Fruit fly (Drosophila melanogaster) whole organism, embryonic: Measurements from ENCODE around the gene CG31445.

Experiments used
- Bgb ChIP-seq: fragments of 200-800 bp; sonication (Bioruptor generic); IDR thresholded peaks from 2 replicates; pipeline ENCODE4 v1.3.6; 2022; ENCODE audit warnings: missing biosample characterization, missing genetic modification characterization; ENCODE audit not compliant: partially characterized antibody
- C15 ChIP-seq: fragments of 200-800 bp; sonication (Bioruptor generic); IDR thresholded peaks from 3 replicates; pipeline ENCODE4 v1.3.6; 2022; ENCODE audit warnings: missing biosample characterization, missing genetic modification characterization
- CG10147 ChIP-seq: fragments of 200-800 bp; sonication (Bioruptor generic); optimal IDR thresholded peaks from 2 replicates; lab custom pipeline; 2019; ENCODE audit warnings: missing biosample characterization, mild to moderate bottlenecking, missing genetic modification characterization, moderate library complexity
- CG10267 ChIP-seq: fragments of 200-800 bp; sonication (Bioruptor generic); optimal IDR thresholded peaks from 2 replicates; lab custom pipeline; 2018; ENCODE audit warnings: missing biosample characterization, mild to moderate bottlenecking, missing genetic modification characterization, moderate library complexity
- CG10959 ChIP-seq: fragments of 200-800 bp; sonication (Bioruptor generic); IDR thresholded peaks from 2 replicates; pipeline ENCODE4 v1.3.6; 2022; ENCODE audit warnings: missing biosample characterization, missing genetic modification characterization
- CG12104 ChIP-seq: fragments of 200-800 bp; sonication (Bioruptor generic); optimal IDR thresholded peaks from 3 replicates; lab custom pipeline; 2016; ENCODE audit warnings: missing biosample characterization, missing genetic modification characterization
- CG12155 ChIP-seq: fragments of 200-800 bp; sonication (Bioruptor generic); optimal IDR thresholded peaks from 3 replicates; lab custom pipeline; 2016; ENCODE audit warnings: missing biosample characterization, missing genetic modification characterization
- CG12391 ChIP-seq: fragments of 200-800 bp; sonication (Bioruptor generic); optimal IDR thresholded peaks from 3 replicates; lab custom pipeline; 2018; ENCODE audit warnings: missing biosample characterization, mild to moderate bottlenecking, missing genetic modification characterization, moderate library complexity
- CG12942 ChIP-seq: fragments of 200-800 bp; sonication (Bioruptor generic); optimal IDR thresholded peaks from 3 replicates; lab custom pipeline; 2016; ENCODE audit warnings: missing biosample characterization, missing genetic modification characterization
- CG15479 ChIP-seq: fragments of 200-800 bp; sonication (Bioruptor generic); optimal IDR thresholded peaks from 3 replicates; lab custom pipeline; 2019; ENCODE audit warnings: missing biosample characterization, mild to moderate bottlenecking, missing genetic modification characterization, moderate library complexity
- CG15514 ChIP-seq: fragments of 200-800 bp; sonication (Bioruptor generic); optimal IDR thresholded peaks from 3 replicates; lab custom pipeline; 2017; ENCODE audit warnings: missing biosample characterization, missing genetic modification characterization, mild to moderate bottlenecking, moderate library complexity, missing genetic modification reagents
- CG16863 ChIP-seq: fragments of 200-800 bp; sonication (Bioruptor generic); optimal IDR thresholded peaks from 3 replicates; lab custom pipeline; 2016; ENCODE audit warnings: missing biosample characterization, missing genetic modification characterization
- CG17385 ChIP-seq: fragments of 200-800 bp; sonication (Bioruptor generic); optimal IDR thresholded peaks from 3 replicates; lab custom pipeline; 2018; ENCODE audit warnings: missing biosample characterization, mild to moderate bottlenecking, missing genetic modification characterization
- CG18764 ChIP-seq: fragments of 200-800 bp; sonication (Bioruptor generic); optimal IDR thresholded peaks from 3 replicates; lab custom pipeline; 2016; ENCODE audit warnings: missing biosample characterization, missing genetic modification characterization
- CG2116 ChIP-seq: fragments of 200-800 bp; sonication (Bioruptor generic); optimal IDR thresholded peaks from 3 replicates; lab custom pipeline; 2018; ENCODE audit warnings: missing biosample characterization, mild to moderate bottlenecking, missing genetic modification characterization
- CG30403 ChIP-seq: fragments of 200-800 bp; sonication (Bioruptor generic); optimal IDR thresholded peaks from 3 replicates; lab custom pipeline; 2016; ENCODE audit warnings: missing biosample characterization, missing genetic modification characterization
- CG32767 ChIP-seq: fragments of 200-800 bp; sonication (Bioruptor generic); IDR thresholded peaks from 2 replicates; pipeline ENCODE4 v1.3.6; 2022; ENCODE audit warnings: missing biosample characterization, missing genetic modification characterization
- CG4360 ChIP-seq: fragments of 200-800 bp; sonication (Bioruptor generic); IDR thresholded peaks from 2 replicates; pipeline ENCODE4 v1.3.6; 2022; ENCODE audit warnings: missing biosample characterization, missing genetic modification characterization
- CG43689 ChIP-seq: fragments of 200-800 bp; sonication (Bioruptor generic); IDR thresholded peaks from 2 replicates; pipeline ENCODE4 v1.3.6; 2022; ENCODE audit warnings: missing biosample characterization, missing genetic modification characterization
- CG5245 ChIP-seq: fragments of 200-800 bp; sonication (Bioruptor generic); optimal IDR thresholded peaks from 3 replicates; lab custom pipeline; 2016; ENCODE audit warnings: missing biosample characterization, missing genetic modification characterization
- CG6683 ChIP-seq: fragments of 200-800 bp; sonication (Bioruptor generic); optimal IDR thresholded peaks from 2 replicates; lab custom pipeline; 2017; ENCODE audit warnings: missing biosample characterization, mild to moderate bottlenecking, missing genetic modification characterization, missing genetic modification reagents
- CG8944 ChIP-seq: fragments of 200-800 bp; sonication (Bioruptor generic); optimal IDR thresholded peaks from 3 replicates; lab custom pipeline; 2016; ENCODE audit warnings: missing biosample characterization, missing genetic modification characterization
- CG9437 ChIP-seq: fragments of 200-800 bp; sonication (Bioruptor generic); optimal IDR thresholded peaks from 2 replicates; lab custom pipeline; 2018; ENCODE audit warnings: missing biosample characterization, mild to moderate bottlenecking, missing genetic modification characterization
- CG9609 ChIP-seq: fragments of 200-800 bp; sonication (Bioruptor generic); optimal IDR thresholded peaks from 3 replicates; lab custom pipeline; 2016; ENCODE audit warnings: missing biosample characterization, missing genetic modification characterization
- CG9876 ChIP-seq: fragments of 200-800 bp; sonication (Bioruptor generic); optimal IDR thresholded peaks from 2 replicates; lab custom pipeline; 2016; ENCODE audit warnings: missing biosample characterization, missing genetic modification characterization
- CTCF ChIP-seq: fragments of 200-800 bp; sonication (Bioruptor generic); optimal IDR thresholded peaks from 2 replicates; lab custom pipeline; 2017; ENCODE audit warnings: missing biosample characterization, mild to moderate bottlenecking, missing genetic modification characterization, moderate library complexity
- Chrac-16 ChIP-seq: fragments of 200-800 bp; sonication (Bioruptor generic); optimal IDR thresholded peaks from 3 replicates; lab custom pipeline; 2016; ENCODE audit warnings: missing biosample characterization, missing genetic modification characterization
- CkIIα-i1 ChIP-seq: fragments of 200-800 bp; sonication (Bioruptor generic); IDR thresholded peaks from 2 replicates; pipeline ENCODE4 v1.3.6; 2022; ENCODE audit warnings: missing biosample characterization, missing genetic modification characterization
- Dbx ChIP-seq: fragments of 200-800 bp; sonication (Bioruptor generic); IDR thresholded peaks from 3 replicates; pipeline ENCODE4 v1.3.6; 2022; ENCODE audit warnings: missing biosample characterization, missing genetic modification characterization
- Dfd ChIP-seq, 2 experiments: fragments of >200 bp; optimal IDR thresholded peaks; 2 replicates each; lab custom pipeline; 2017; ENCODE audit warnings: missing biosample characterization in 2 of 2, missing genetic modification characterization in 2 of 2
- Hmx ChIP-seq: fragments of 200-800 bp; sonication (Bioruptor generic); optimal IDR thresholded peaks from 2 replicates; lab custom pipeline; 2016; ENCODE audit warnings: missing biosample characterization, missing genetic modification characterization
- Lpt ChIP-seq: fragments of >200 bp; optimal IDR thresholded peaks from 2 replicates; lab custom pipeline; 2018; ENCODE audit warnings: missing biosample characterization, missing genetic modification characterization
- Mrtf ChIP-seq: fragments of 200-800 bp; sonication (Bioruptor generic); IDR thresholded peaks from 3 replicates; pipeline ENCODE4 v1.3.6; 2022; ENCODE audit warnings: missing biosample characterization, missing genetic modification characterization
- NC2α ChIP-seq: fragments of 200-800 bp; sonication (Bioruptor generic); optimal IDR thresholded peaks from 2 replicates; lab custom pipeline; 2016; ENCODE audit warnings: missing biosample characterization, missing genetic modification characterization
- NfI ChIP-seq: fragments of 200-800 bp; sonication (Bioruptor generic); optimal IDR thresholded peaks from 3 replicates; lab custom pipeline; 2018; ENCODE audit warnings: missing biosample characterization, mild to moderate bottlenecking, missing genetic modification characterization, moderate library complexity
- Pdp1 ChIP-seq, 2 experiments: fragments of 200-800 bp; sonication (Bioruptor generic); optimal IDR thresholded peaks; 3 replicates each; lab custom pipeline; 2016; ENCODE audit warnings: missing biosample characterization in 2 of 2, missing genetic modification characterization in 2 of 2, mild to moderate bottlenecking in 1 of 2, moderate library complexity in 1 of 2
- Sox100B ChIP-seq: fragments of 200-800 bp; sonication (Bioruptor generic); optimal IDR thresholded peaks from 3 replicates; lab custom pipeline; 2018; ENCODE audit warnings: missing biosample characterization, mild to moderate bottlenecking, missing genetic modification characterization
- chn ChIP-seq: fragments of 200-800 bp; sonication (Bioruptor generic); optimal IDR thresholded peaks from 2 replicates; lab custom pipeline; 2016; ENCODE audit warnings: missing biosample characterization, missing genetic modification characterization
- dan ChIP-seq: fragments of 200-800 bp; sonication (Bioruptor generic); IDR thresholded peaks from 2 replicates; pipeline ENCODE4 v1.3.6; 2022; ENCODE audit warnings: missing biosample characterization, missing genetic modification characterization
- dati ChIP-seq: fragments of 200-800 bp; sonication (Bioruptor generic); IDR thresholded peaks from 2 replicates; pipeline ENCODE4 v1.3.6; 2022; ENCODE audit warnings: missing biosample characterization, missing genetic modification characterization
- dimm ChIP-seq: fragments of 200-800 bp; sonication (Bioruptor generic); IDR thresholded peaks from 2 replicates; pipeline ENCODE4 v1.3.6; 2022; ENCODE audit warnings: missing biosample characterization, missing genetic modification characterization
- hb ChIP-seq: fragments of 200-800 bp; sonication (Bioruptor generic); IDR thresholded peaks from 3 replicates; pipeline ENCODE4 v1.3.6; 2022; ENCODE audit warnings: missing biosample characterization, missing genetic modification characterization; ENCODE audit not compliant: partially characterized antibody
- kah ChIP-seq: fragments of 200-800 bp; sonication (Bioruptor generic); optimal IDR thresholded peaks from 2 replicates; lab custom pipeline; 2018; ENCODE audit warnings: missing biosample characterization, mild to moderate bottlenecking, missing genetic modification characterization
- lbe ChIP-seq: fragments of 200-800 bp; sonication (Bioruptor generic); optimal IDR thresholded peaks from 2 replicates; lab custom pipeline; 2016; ENCODE audit warnings: missing biosample characterization, mild to moderate bottlenecking, missing genetic modification characterization
- mirr ChIP-seq: fragments of 200-800 bp; sonication (Bioruptor generic); optimal IDR thresholded peaks from 3 replicates; lab custom pipeline; 2018; ENCODE audit warnings: missing biosample characterization, mild to moderate bottlenecking, missing genetic modification characterization
- pum ChIP-seq: fragments of 200-800 bp; sonication (Bioruptor generic); optimal IDR thresholded peaks from 2 replicates; lab custom pipeline; 2016; ENCODE audit warnings: missing biosample characterization, missing genetic modification characterization
- tll ChIP-seq, 2 experiments: fragments of 200-800 bp in 1 of 2; fragments of >200 bp in 1 of 2; sonication (Bioruptor generic) in 1 of 2; optimal IDR thresholded peaks; 2 replicates each; lab custom pipeline; 2017 to 2019; ENCODE audit warnings: missing biosample characterization in 2 of 2, missing genetic modification characterization in 2 of 2, mild to moderate bottlenecking in 1 of 2, moderate library complexity in 1 of 2
- tna ChIP-seq: fragments of 200-800 bp; sonication (Bioruptor generic); IDR thresholded peaks from 2 replicates; pipeline ENCODE4 v1.3.6; 2022; ENCODE audit warnings: missing biosample characterization, missing genetic modification characterization; ENCODE audit not compliant: partially characterized antibody
- unc-4 ChIP-seq: fragments of 200-800 bp; sonication (Bioruptor generic); IDR thresholded peaks from 2 replicates; pipeline ENCODE4 v1.3.6; 2022; ENCODE audit warnings: missing biosample characterization, missing genetic modification characterization; ENCODE audit not compliant: partially characterized antibody
- vnd ChIP-seq: fragments of 200-800 bp; sonication (Bioruptor generic); IDR thresholded peaks from 3 replicates; pipeline ENCODE4 v1.3.6; 2022; ENCODE audit warnings: missing biosample characterization, missing genetic modification characterization; ENCODE audit not compliant: partially characterized antibody

The CG31445 gene

DNA sequence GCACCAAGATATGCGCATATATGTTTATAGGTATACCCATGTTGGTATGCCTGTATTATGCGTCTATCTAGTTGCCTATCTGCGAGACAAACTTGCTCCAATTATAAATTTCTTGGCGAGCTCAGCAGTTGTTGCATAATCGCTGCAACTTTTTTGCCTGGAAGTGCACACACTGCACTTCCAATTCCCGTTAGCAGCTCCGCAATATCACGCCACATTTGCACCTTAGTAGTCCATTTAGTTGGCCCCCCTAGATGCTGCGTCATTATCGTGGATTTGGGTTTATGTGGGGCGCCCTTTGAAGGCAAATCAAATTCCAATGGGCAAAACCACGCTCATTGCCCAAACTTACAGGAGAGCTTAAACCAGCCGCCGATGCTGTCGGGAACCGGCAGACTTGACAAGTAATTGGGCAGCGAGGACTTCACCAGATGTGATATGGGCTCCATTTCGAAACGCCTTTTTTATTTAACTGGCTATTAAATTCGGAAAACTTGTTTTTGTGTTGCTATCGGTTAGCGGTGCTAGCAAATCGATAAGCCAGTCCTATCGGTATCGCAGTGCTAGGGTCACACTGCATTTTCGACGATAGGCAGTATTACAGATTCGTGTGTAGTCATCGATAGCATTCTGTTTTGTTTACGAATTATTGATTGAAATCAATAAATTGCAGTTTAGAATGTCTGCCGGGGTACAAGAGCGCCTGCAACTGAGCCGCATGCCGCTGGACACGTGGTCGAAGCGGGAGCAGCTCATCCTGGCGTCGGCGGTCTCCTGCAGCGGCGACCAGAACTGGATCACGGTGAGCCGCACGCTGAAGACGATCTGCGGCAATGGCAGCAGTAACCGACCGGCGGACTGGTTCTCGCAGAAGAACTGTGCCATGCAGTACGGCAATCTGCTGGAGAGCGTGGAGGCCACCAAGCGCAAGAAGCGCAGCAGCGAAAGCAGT lies 21.5 kb downstream of the CG31445 start, which contains the start of the genes Cisd2 and Brd8 (continued):
- TF ChIP-seq CG6683 (GFP tag; lab: Kevin White, UChicago) (no peak), CTCF (peak; percentile 55), hb (GFP tag; lab: Robert Waterston, UW) (peak; percentile 96), Dbx (GFP tag; lab: Robert Waterston, UW) (no peak), NC2α (GFP tag; lab: Kevin White, UChicago) (no peak), CG17385 (no peak), Bgb (GFP tag; lab: Robert Waterston, UW) (peak; percentile 97), pum (GFP tag; lab: Kevin White, UChicago) (no peak), Chrac-16 (GFP tag; lab: Kevin White, UChicago) (no peak), CG9609 (GFP tag; lab: Kevin White, UChicago) (no peak), lbe (GFP tag; lab: Kevin White, UChicago) (no peak), CG12155 (GFP tag; lab: Kevin White, UChicago) (no peak), tna (GFP tag; lab: Robert Waterston, UW) (peak; percentile 97), mirr (peak; percentile 12), dati (GFP tag; lab: Robert Waterston, UW) (no peak), CG30403 (no peak), CG8944 (no peak), Sox100B (GFP tag; lab: Kevin White, UChicago) (no peak), CG10267 (tag; lab: Kevin White, UChicago) (peak; percentile 38), CG15514 (GFP tag; lab: Kevin White, UChicago) (peak; percentile 84), Pdp1 (GFP tag; optimal IDR thresholded peaks at IDR 0.05; lab: Kevin White, UChicago) (peak in 1 of 2 experiments; percentile 94), tll (GFP tag; optimal IDR thresholded peaks at IDR 0.05; lab: Kevin White, UChicago) (no peak), CG12104 (GFP tag; lab: Kevin White, UChicago) (no peak), CG12942 (GFP tag; lab: Kevin White, UChicago) (no peak), CG18764 (GFP tag; lab: Kevin White, UChicago) (no peak), CkIIα-i1 (GFP tag; lab: Robert Waterston, UW) (no peak), Dfd (GFP tag; optimal IDR thresholded peaks at IDR 0.05; lab: Kevin White, UChicago) (no peak), CG12391 (no peak), NfI (GFP tag; lab: Kevin White, UChicago) (no peak), C15 (GFP tag; lab: Robert Waterston, UW) (no peak), dan (no peak), Hmx (GFP tag; lab: Kevin White, UChicago) (no peak), CG4360 (GFP tag; lab: Robert Waterston, UW) (no peak), dimm (GFP tag; lab: Robert Waterston, UW) (no peak), CG16863 (GFP tag; lab: Kevin White, UChicago) (no peak), CG32767 (no peak), CG9437 (no peak), vnd (GFP tag; lab: Robert Waterston, UW) (peak; percentile 93), CG9876 (GFP tag; lab: Kevin White, UChicago) (no peak), unc-4 (peak; percentile 91), CG10959 (GFP tag; lab: Robert Waterston, UW) (no peak), CG2116 (GFP tag; lab: Kevin White, UChicago) (peak; percentile 90), Mrtf (GFP tag; lab: Robert Waterston, UW) (no peak), CG43689 (GFP tag; lab: Robert Waterston, UW) (no peak), CG10147 (no peak), kah (no peak), chn (GFP tag; lab: Kevin White, UChicago) (no peak), CG5245 (GFP tag; lab: Kevin White, UChicago) (no peak), Lpt (GFP tag; lab: Kevin White, UChicago) (no peak), CG15479 (GFP tag; lab: Kevin White, UChicago) (no peak)
